Worm (Caenorhabditis elegans) whole organism, young adult: ENCODE results near the gene dmd-8.

Source experiments
- K11D2.4 ChIP-seq: fragments of 200-800 bp; sonication (Bioruptor generic); IDR thresholded peaks from 2 replicates; pipeline ENCODE4 v1.3.6; 2022; ENCODE audit warnings: missing genetic modification reagents, missing genetic modification characterization, missing compliant biosample characterization
- K12H6.12 ChIP-seq: fragments of 200-800 bp; sonication (Bioruptor generic); optimal IDR thresholded peaks from 2 replicates; lab custom pipeline; 2018; ENCODE audit warnings: mild to moderate bottlenecking, missing genetic modification characterization, missing compliant biosample characterization
- T26A5.8 ChIP-seq: sonication (generic microtip); optimal IDR thresholded peaks from 2 replicates; lab custom pipeline; 2016; ENCODE audit warnings: missing genetic modification characterization, missing compliant biosample characterization
- aptf-3 ChIP-seq: fragments of 200-800 bp; sonication (Bioruptor generic); IDR thresholded peaks from 2 replicates; pipeline ENCODE4 v1.3.6; 2022; ENCODE audit warnings: missing genetic modification characterization, missing compliant biosample characterization
- ceh-79 ChIP-seq: sonication (generic microtip); optimal IDR thresholded peaks from 2 replicates; lab custom pipeline; 2017; ENCODE audit warnings: mild to moderate bottlenecking, missing genetic modification characterization, missing compliant biosample characterization
- egrh-3 ChIP-seq: fragments of 200-800 bp; sonication (Bioruptor generic); IDR thresholded peaks from 2 replicates; pipeline ENCODE4 v1.3.6; 2022; ENCODE audit warnings: missing genetic modification reagents, missing genetic modification characterization, missing compliant biosample characterization
- him-1 ChIP-seq: sonication (generic microtip); optimal IDR thresholded peaks from 2 replicates; lab custom pipeline; 2016; ENCODE audit warnings: missing genotype, missing genetic modification reagents, missing genetic modification characterization, missing compliant biosample characterization
- let-607 ChIP-seq, 2 experiments: fragments of 200-800 bp in 1 of 2; sonication (Bioruptor generic) in 1 of 2; sonication (generic microtip) in 1 of 2; optimal IDR thresholded peaks; 2 replicates each; lab custom pipeline; 2016 to 2018; ENCODE audit warnings: mild to moderate bottlenecking in 2 of 2, missing compliant biosample characterization in 2 of 2, missing genetic modification characterization in 2 of 2, moderate library complexity in 2 of 2, missing genotype in 1 of 2
- lir-1 ChIP-seq: fragments of 200-800 bp; sonication (Bioruptor generic); conservative IDR thresholded peaks from 2 replicates; pipeline ENCODE4 v1.3.6; 2022; ENCODE audit warnings: missing genetic modification reagents, missing genetic modification characterization, missing compliant biosample characterization
- pha-4 ChIP-seq: fragments of 150-350 bp; sonication (generic microtip); optimal IDR thresholded peaks from 2 replicates; lab custom pipeline; 2014; ENCODE audit warnings: missing biosample characterization, missing genetic modification reagents, missing genetic modification characterization
- rpc-1 ChIP-seq, 2 experiments: fragments of 150-350 bp in 1 of 2; sonication (generic microtip) in 1 of 2; optimal IDR thresholded peaks; 2 replicates each; lab custom pipeline; 2014 to 2018; ENCODE audit warnings: missing biosample characterization in 1 of 2, missing genetic modification characterization in 1 of 2, missing genetic modification reagents in 1 of 2, missing genotype in 1 of 2
- tbp1 ChIP-seq: fragments of 200-800 bp; sonication (Bioruptor generic); optimal IDR thresholded peaks from 2 replicates; lab custom pipeline; 2018; ENCODE audit warnings: mild to moderate bottlenecking, missing genetic modification characterization, missing compliant biosample characterization

DNA sequence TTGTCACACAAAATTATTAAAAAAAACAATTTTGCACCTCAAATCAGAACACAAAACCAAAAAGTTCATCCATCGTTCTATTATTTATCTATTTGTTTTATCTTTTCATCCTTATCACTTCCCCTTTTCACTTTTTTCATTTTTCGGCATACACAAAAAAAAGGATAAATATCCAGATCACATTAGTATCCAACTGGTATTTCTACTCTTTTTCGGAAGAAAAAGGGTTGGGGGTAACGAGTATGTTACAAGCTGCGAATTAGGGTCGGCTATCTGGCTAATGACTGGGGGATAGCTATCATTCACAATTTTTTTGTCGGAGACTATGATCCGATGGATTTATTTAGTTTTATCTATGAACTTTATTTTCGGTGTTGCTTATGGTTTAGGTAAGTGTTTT is 33.8 kb upstream of the dmd-8 start, which contains the start of gene mltn-7:
- TF ChIP-seq K11D2.4 (GFP tag; lab: Robert Waterston, UW) (no peak), egrh-3 (GFP tag; lab: Robert Waterston, UW) (no peak), let-607 (tag; optimal IDR thresholded peaks at IDR 0.05; lab: Kevin White, UChicago) (no peak), lir-1 (no peak), aptf-3 (GFP tag; lab: Robert Waterston, UW) (no peak), tbp1 (no peak), pha-4 (no peak), T26A5.8 (tag; lab: Kevin White, UChicago) (no peak), K12H6.12 (tag; lab: Kevin White, UChicago) (no peak), ceh-79 (tag; lab: Kevin White, UChicago) (no peak), rpc-1 (optimal IDR thresholded peaks at IDR 0.05; lab: Kevin White, UChicago) (no peak), rpc-1 (tag; optimal IDR thresholded peaks at IDR 0.05; lab: Kevin White, UChicago) (no peak), him-1 (tag; lab: Kevin White, UChicago) (no peak)
